Fruit fly (Drosophila melanogaster) Kc167 (cell line): ENCODE data around the gene CG33286.

ENCODE experiments used
- Myc ChIP-seq: fragments of >200 bp; optimal IDR thresholded peaks from 2 replicates; lab custom pipeline; 2017; ENCODE audit warnings: missing external identifiers
- Sin3A ChIP-seq: fragments of >200 bp; optimal IDR thresholded peaks from 2 replicates; lab custom pipeline; 2018; ENCODE audit warnings: missing external identifiers
- h ChIP-seq: fragments of >200 bp; optimal IDR thresholded peaks from 3 replicates; lab custom pipeline; 2018; ENCODE audit warnings: missing external identifiers
- insv ChIP-seq: fragments of >200 bp; optimal IDR thresholded peaks from 3 replicates; lab custom pipeline; 2018; ENCODE audit warnings: missing external identifiers
- psq ChIP-seq: fragments of >200 bp; optimal IDR thresholded peaks from 2 replicates; lab custom pipeline; 2017; ENCODE audit warnings: missing external identifiers
- ttk ChIP-seq: sonication (Bioruptor generic); optimal IDR thresholded peaks from 2 replicates; lab custom pipeline; 2017; ENCODE audit warnings: missing external identifiers

CG33286 gene

DNA sequence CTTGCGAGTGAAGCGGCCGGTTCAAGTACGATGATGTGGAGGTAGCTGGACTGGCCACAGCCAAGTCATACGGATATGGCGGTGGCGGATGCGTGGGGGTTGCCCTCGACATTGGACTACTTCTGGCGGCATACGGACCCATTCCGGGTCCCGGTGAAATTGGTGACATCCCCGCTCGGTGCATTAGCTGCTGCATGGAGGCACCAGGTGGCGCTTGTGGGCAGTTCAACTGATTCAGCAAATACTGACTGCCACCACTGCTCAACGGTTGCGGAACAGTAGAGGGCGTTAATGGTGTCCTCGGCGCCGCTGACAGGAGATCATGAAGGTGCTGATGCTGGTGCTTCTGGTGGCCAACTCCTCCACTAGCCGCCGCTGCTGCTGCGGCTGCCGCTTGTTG lies 25.1 kb upstream of the CG33286 start:
- TF ChIP-seq Myc (lab: Kevin White, UChicago) (no peak), psq (lab: Kevin White, UChicago) (no peak), Sin3A (lab: Kevin White, UChicago) (no peak), h (no peak), insv (lab: Kevin White, UChicago) (no peak), ttk (no peak)

DNA sequence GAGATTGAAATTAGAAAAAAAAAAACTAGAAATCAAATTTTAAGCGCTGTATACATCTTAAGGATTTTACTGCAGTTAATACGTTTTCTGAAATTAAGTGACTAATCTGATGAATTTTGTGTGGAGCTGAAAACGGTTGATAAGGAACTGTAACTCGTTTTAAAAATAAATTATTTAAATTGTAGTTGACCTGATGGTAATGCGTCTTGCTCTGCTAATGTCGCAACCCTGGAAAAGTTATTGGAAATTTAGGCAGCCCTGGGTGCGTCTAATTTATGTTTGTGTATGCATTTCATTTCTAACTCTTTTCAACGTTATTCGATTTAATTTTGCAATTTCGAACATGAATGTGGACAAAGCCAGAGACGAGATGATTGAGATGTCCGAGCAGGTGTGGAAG lies 16.9 kb upstream of the CG33286 start, which contains the start of gene CG12984:
Gene CG12984 (plus strand): TSS at position 301 of the 400 bp plus-strand sequence.
- TF ChIP-seq h: no peak
- no peak for TF ChIP-seq ttk
- no peak for TF ChIP-seq insv (lab: Kevin White, UChicago)
- no peak for TF ChIP-seq Myc (lab: Kevin White, UChicago)
- no peak for TF ChIP-seq Sin3A (lab: Kevin White, UChicago)
- no peak for TF ChIP-seq psq (lab: Kevin White, UChicago)

DNA sequence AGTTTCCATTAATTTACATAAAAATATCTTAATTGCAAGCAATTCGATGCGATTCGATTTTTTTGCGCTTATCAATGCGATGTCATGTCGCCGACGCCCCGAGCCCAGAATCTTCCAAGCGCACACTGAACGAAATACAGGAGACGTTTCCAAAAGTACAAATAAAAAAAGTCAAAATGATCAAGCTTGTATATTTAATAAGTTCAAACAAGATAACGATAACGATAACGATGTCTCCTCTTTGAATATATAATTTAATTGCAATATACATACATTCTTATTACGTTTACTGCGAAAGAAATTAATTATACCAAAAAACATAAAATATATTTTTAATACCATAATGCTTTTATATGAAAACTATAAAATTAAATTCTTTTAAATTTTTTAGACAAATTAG lies 15.7 kb upstream of the CG33286 start:
- TF ChIP-seq ttk: no peak
- no peak for TF ChIP-seq psq (lab: Kevin White, UChicago)
- no peak for TF ChIP-seq insv (lab: Kevin White, UChicago)
- TF ChIP-seq Myc (lab: Kevin White, UChicago): no peak
- TF ChIP-seq Sin3A (lab: Kevin White, UChicago): no peak
- no peak for TF ChIP-seq h

DNA sequence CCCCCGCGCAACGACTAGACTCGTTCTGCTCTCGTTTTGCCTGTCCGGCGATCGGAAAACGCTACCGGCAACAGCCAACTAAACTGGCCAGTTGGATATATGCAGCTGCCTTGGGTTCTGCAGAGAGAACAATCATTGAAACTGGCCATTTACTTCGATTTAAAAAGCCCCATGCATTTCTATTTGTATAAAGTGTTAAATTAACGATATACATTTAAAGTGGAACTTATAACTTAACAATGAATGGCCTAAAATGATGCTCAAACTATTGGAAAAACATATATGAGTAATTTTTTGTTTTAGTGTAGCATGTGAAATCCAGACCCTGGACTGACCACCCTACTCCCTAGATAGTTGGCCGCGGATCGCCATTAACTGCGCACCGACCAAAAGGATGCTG lies 14.4 kb upstream of the CG33286 start:
- TF ChIP-seq insv (lab: Kevin White, UChicago) (no peak), Myc (lab: Kevin White, UChicago) (no peak), ttk (no peak), h (no peak), psq (lab: Kevin White, UChicago) (no peak), Sin3A (lab: Kevin White, UChicago) (no peak)

DNA sequence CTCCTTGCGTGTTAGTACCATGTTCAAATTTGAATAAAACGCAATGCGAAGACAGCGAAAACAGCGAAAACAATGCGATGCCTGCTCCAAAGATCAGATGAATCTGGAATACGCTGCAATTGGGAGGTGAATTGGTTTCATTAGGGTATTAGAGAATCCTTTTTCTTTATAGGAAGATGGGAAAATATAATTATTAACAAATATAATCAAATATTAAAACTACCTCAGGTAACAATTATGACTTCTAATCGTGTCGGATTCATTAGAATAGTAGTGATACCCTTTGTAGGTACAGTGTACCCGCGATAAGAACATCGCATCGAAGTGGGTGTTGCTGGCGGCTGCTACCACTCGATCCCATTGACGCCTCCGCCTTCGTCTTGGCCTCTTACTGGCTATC lies 13.4 kb upstream of the CG33286 start:
- TF ChIP-seq ttk (no peak), psq (lab: Kevin White, UChicago) (no peak), h (no peak), Myc (lab: Kevin White, UChicago) (no peak), insv (lab: Kevin White, UChicago) (no peak)

DNA sequence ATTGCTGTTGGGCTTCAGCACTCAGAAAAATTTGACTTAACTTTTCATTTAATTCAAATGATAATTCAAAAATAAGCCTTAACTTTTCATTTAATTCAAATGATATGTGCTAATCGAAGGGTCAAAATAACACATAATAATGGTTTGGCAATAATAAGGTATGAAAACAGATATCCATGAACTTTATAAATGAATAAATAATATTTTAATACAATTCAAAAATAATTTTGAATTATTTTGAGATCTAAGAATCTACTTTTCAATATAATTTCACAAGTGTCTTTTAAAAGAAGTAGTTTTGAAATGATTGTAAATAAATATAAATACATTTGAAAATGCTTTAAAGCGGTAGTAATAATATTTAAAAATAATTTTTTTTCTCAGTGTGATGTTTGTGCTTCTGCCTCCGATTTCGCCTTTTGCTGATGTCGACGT lies 12.4 kb upstream of the CG33286 start:
- TF ChIP-seq h: no peak
- TF ChIP-seq ttk: no peak
- TF ChIP-seq psq (lab: Kevin White, UChicago): no peak

DNA sequence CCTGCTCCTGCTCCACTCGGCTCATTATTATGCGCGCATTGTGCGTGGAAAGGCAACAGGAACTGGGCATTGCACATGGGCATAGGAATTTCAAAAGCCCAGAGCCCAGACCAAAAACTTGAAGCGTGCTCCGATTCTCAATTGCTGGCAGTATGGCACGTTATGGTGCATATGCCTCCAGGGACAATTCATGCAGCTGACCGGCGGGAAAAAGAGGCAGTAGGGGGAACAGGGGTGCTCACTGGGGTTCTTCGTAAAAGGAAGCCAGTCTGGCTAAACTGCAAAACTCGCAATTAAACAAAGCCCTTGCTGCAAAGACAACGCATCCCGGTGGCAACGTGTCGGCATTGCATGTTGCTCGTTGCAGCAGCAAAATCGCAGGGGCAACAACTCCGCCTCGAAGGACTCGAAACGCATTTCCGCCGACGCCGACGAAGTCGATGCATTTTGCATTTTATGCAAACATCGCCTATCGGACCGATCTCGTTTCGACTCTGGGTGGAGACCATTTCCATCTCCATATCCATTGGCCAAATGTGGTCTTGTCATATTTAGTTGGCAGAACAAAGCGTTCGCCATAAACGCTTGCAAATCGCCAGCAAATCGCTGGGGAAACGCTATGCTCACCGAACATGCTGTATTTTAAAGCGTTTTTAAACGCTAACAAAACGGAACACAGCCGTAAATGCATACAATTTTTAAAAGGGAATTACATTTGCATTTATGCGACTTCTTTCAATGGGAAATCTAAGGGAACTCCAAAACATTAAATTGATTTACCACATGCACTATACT lies 10.1 kb upstream of the CG33286 start:
- no peak for TF ChIP-seq insv (lab: Kevin White, UChicago)
- no peak for TF ChIP-seq ttk
- no peak for TF ChIP-seq Myc (lab: Kevin White, UChicago)
- TF ChIP-seq h: no peak
- TF ChIP-seq Sin3A (lab: Kevin White, UChicago): no peak
- no peak for TF ChIP-seq psq (lab: Kevin White, UChicago)

DNA sequence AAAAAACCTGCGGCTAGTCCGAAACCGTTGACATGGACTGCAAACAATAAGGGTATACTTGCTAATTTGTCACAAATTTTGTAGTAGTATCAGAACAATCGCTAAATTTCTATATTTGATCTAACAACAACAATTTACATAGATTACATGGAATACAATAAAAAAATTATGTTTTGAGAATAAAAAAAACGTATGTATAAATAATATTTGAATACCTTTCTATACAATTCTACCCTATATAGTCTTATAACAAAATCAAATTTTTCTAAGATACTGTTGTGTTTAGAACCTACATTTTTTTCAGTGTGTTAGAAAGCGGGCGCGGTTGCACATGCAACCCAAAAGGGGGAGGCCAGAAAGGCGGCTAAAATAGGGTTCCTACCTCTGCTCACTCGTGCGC lies 8.8 kb upstream of the CG33286 start:
- TF ChIP-seq ttk (no peak), h (no peak), psq (lab: Kevin White, UChicago) (no peak), Myc (lab: Kevin White, UChicago) (no peak), insv (lab: Kevin White, UChicago) (no peak), Sin3A (lab: Kevin White, UChicago) (no peak)

DNA sequence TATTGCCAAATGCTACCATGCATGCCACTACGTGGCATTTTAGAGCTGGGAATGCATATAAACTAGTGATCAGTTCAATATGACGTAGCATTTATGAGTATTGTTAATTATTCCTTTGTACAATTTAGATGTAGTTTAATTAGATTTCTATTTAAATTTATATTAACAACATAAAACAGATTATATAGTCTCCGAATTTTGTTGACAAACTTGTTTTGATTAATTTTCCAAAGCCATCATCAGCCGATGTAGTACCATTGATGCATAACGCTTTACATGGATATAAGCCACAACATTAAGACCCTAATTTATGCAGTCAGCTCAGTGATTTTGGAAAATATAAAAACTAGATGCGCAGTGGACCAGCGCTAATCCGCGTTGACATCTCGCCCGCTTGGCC lies 8.0 kb upstream of the CG33286 start:
- TF ChIP-seq h (no peak), Myc (lab: Kevin White, UChicago) (no peak), insv (lab: Kevin White, UChicago) (no peak), psq (lab: Kevin White, UChicago) (no peak), ttk (no peak), Sin3A (lab: Kevin White, UChicago) (no peak)

DNA sequence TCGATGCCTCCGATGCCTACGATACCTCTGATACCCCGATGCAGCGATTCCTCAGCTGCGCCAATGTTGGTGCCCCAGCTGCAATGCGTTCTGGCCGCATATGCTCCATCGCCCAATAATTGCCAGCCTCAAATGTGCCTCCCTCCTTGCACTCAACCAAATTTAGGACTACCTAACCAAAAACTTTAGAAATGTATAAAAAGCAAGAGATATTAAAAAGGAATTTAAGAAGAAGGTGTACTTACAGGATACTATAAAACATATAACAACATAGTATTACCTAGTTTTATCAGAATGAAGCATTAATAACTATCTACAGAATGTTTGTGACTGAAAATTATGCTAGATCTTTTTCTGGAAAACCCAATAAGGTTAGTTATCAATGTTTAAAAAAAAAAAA lies 7.2 kb upstream of the CG33286 start:
- TF ChIP-seq Sin3A (lab: Kevin White, UChicago): no peak
- TF ChIP-seq Myc (lab: Kevin White, UChicago): no peak

DNA sequence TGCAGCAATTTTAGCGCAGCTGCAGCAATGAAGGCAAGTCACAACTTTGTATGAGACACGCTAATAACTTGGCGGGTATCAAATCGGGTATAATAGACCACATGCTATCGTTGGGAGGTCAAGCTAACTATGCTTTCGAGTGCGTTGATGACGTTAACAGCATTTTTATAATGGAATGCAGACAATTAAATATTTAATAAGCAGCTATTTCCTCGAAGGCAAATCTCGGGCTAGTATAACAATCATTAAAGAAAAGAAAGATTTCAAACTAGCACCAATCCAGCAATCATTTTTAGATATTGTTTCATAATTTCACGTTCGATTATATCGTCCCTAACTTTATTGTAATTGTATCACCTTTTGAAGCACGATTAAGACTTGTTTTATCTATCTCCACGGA lies 6.0 kb upstream of the CG33286 start:
- TF ChIP-seq Myc (lab: Kevin White, UChicago) (no peak), psq (lab: Kevin White, UChicago) (no peak), h (no peak), insv (lab: Kevin White, UChicago) (no peak), ttk (no peak), Sin3A (lab: Kevin White, UChicago) (no peak)

DNA sequence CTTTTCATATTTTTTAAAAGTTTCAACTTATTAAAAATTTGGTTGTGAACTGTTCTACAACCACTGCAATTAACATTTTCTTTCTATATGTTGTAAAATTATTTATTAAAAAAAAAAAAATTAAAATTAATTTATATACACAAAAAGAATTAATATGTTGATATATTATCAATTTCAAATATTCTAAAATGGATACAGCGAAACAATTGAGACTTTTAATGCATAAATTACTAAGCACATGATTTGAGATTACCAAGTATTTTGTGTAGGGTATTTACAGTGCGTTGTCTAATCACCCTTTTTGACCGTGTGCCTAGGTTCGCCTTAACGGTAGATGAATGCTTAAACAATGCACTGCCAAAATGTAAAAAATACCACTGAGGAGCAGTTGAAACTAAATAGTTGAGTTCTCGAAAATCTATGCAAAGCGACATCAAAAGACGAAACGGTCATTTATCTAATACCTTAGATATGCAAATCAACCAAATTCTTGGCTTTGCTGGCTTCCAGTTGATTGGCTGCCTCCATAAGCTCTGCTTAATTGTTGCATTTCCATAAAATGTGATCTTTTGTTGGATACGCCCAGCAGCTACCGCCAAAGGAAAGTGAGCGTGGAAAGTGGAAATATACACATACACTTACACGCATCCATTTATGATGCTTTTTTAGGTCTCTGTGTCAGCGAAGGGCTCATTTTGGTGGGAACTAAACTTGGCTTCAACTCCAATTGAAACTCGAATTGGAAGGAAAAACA lies 2.6 kb upstream of the CG33286 start:
- TF ChIP-seq Myc (lab: Kevin White, UChicago) (no peak), insv (lab: Kevin White, UChicago) (no peak), h (no peak), Sin3A (lab: Kevin White, UChicago) (no peak), ttk (no peak), psq (lab: Kevin White, UChicago) (no peak)
